ENCODE assay signal across 1 fruit fly cellular context in genomic region chr2L:125364-126252, dm6.
TF ChIP-seq lines count a peak whose summit lies in the region.

No protein-coding gene starts in this region.

TF ChIP-seq in whole organism, embryonic, 481 proteins besides CTCF, POLR2A, EP300 and RAD21 (continued from another document):
- peak; percentile 11 for TF ChIP-seq Hmr (GFP tag; optimal IDR thresholded peaks at IDR 0.05; lab: Kevin White, UChicago)
- no peak for TF ChIP-seq sr (GFP tag; IDR thresholded peaks at IDR 0.05; lab: Robert Waterston, UW)
- TF ChIP-seq dati (GFP tag; IDR thresholded peaks at IDR 0.05; lab: Robert Waterston, UW) = no peak
- no peak for TF ChIP-seq CG3838 (GFP tag; optimal IDR thresholded peaks at IDR 0.05; lab: Kevin White, UChicago)
- 0 out of 2 replicates have a peak, but pooled peaks have one; percentile 5 for TF ChIP-seq Adf1 (GFP tag; IDR thresholded peaks at IDR 0.05; lab: Robert Waterston, UW)
- no peak for TF ChIP-seq fd64A (GFP tag; optimal IDR thresholded peaks at IDR 0.05; lab: Kevin White, UChicago)
- peak; percentile 90 for TF ChIP-seq mirr (GFP tag; optimal IDR thresholded peaks at IDR 0.05; lab: Kevin White, UChicago)
- TF ChIP-seq Med (GFP tag; lab: Kevin White, UChicago) = peak; percentile 71
- TF ChIP-seq jing (GFP tag; optimal IDR thresholded peaks at IDR 0.05; lab: Kevin White, UChicago) = no peak
- TF ChIP-seq exex (tag; optimal IDR thresholded peaks at IDR 0.05; lab: Kevin White, UChicago) = peak; percentile 90
- TF ChIP-seq Deaf1 (tag; optimal IDR thresholded peaks at IDR 0.05; lab: Kevin White, UChicago) = no peak
- TF ChIP-seq Blimp-1 (GFP tag; optimal IDR thresholded peaks at IDR 0.05; lab: Kevin White, UChicago) = no peak
- TF ChIP-seq cwo (GFP tag; optimal IDR thresholded peaks at IDR 0.05; lab: Kevin White, UChicago) = peak; percentile 35
- TF ChIP-seq CG1602 (GFP tag; optimal IDR thresholded peaks at IDR 0.05; lab: Kevin White, UChicago) = no peak
- no peak for TF ChIP-seq CG18764 (GFP tag; optimal IDR thresholded peaks at IDR 0.05; lab: Kevin White, UChicago)
- no peak for TF ChIP-seq p53 (GFP tag; optimal IDR thresholded peaks at IDR 0.05; lab: Kevin White, UChicago)
- TF ChIP-seq CG7987 (GFP tag; optimal IDR thresholded peaks at IDR 0.05; lab: Kevin White, UChicago) = peak; percentile 10
- TF ChIP-seq CG17359 (tag; optimal IDR thresholded peaks at IDR 0.05; lab: Kevin White, UChicago) = no peak
- TF ChIP-seq wdn (GFP tag; IDR thresholded peaks at IDR 0.05; lab: Robert Waterston, UW) = no peak
- peak in 1 of 2 experiments; percentile 81 for TF ChIP-seq Pdp1 (GFP tag; optimal IDR thresholded peaks at IDR 0.05; lab: Kevin White, UChicago)
- TF ChIP-seq Max (GFP tag; optimal IDR thresholded peaks at IDR 0.05; lab: Kevin White, UChicago) = no peak
- TF ChIP-seq CG10543 (GFP tag; optimal IDR thresholded peaks at IDR 0.05; lab: Kevin White, UChicago) = peak; percentile 25
- TF ChIP-seq CG18599 (GFP tag; optimal IDR thresholded peaks at IDR 0.05; lab: Kevin White, UChicago) = peak; percentile 17
- TF ChIP-seq hkb (optimal IDR thresholded peaks at IDR 0.05; lab: Kevin White, UChicago) = no peak
- TF ChIP-seq hkb (GFP tag; IDR thresholded peaks at IDR 0.05; lab: Robert Waterston, UW) = 0 out of 2 replicates have a peak, but pooled peaks have one; percentile 7
- TF ChIP-seq sug (tag; optimal IDR thresholded peaks at IDR 0.05; lab: Kevin White, UChicago) = peak; percentile 71
- peak; percentile 21 for TF ChIP-seq CG15514 (GFP tag; optimal IDR thresholded peaks at IDR 0.05; lab: Kevin White, UChicago)
- no peak for TF ChIP-seq C15 (GFP tag; IDR thresholded peaks at IDR 0.05; lab: Robert Waterston, UW)
